Worm (Caenorhabditis elegans): ENCODE results near the gene dpy-6.

ce11 chrX:8422020-8422419, 33.4 kb downstream of the dpy-6 start, which contains the start of gene tag-123:
- no peak for TF ChIP-seq nhr-76 (tag; optimal IDR thresholded peaks at IDR 0.05)
- no peak for TF ChIP-seq aly-2 (tag; optimal IDR thresholded peaks at IDR 0.05)
- peak; percentile 37 for TF ChIP-seq F10B5.3 (tag; optimal IDR thresholded peaks at IDR 0.05)
- TF ChIP-seq mep-1 (tag; optimal IDR thresholded peaks at IDR 0.05), result peak; percentile 74
- TF ChIP-seq nhr-25 (tag; optimal IDR thresholded peaks at IDR 0.05; ENCODE audit: borderline replicate concordance, insufficient read depth), result peak; percentile 7
- TF ChIP-seq zag-1 (tag; optimal IDR thresholded peaks at IDR 0.05), result no peak
- peak; percentile 16 for TF ChIP-seq nhr-28 (tag; optimal IDR thresholded peaks at IDR 0.05)
- no peak for TF ChIP-seq mdt-29 (GFP tag; IDR thresholded peaks at IDR 0.05)
- no peak for TF ChIP-seq ceh-32 (tag; optimal IDR thresholded peaks at IDR 0.05; ENCODE audit: poor library complexity)
- TF ChIP-seq D1046.2 (GFP tag; IDR thresholded peaks at IDR 0.05), result no peak
- no peak for TF ChIP-seq unc-62 (GFP tag; optimal IDR thresholded peaks at IDR 0.05 in 1 of 2)
- TF ChIP-seq unc-62 (tag; optimal IDR thresholded peaks at IDR 0.05), result no peak
- no peak for TF ChIP-seq daf-12 (tag; optimal IDR thresholded peaks at IDR 0.05)

Data from whole organism, L4 larva.